Worm (Caenorhabditis elegans): ENCODE measurements around the gene col-115.

Gene col-115

DNA sequence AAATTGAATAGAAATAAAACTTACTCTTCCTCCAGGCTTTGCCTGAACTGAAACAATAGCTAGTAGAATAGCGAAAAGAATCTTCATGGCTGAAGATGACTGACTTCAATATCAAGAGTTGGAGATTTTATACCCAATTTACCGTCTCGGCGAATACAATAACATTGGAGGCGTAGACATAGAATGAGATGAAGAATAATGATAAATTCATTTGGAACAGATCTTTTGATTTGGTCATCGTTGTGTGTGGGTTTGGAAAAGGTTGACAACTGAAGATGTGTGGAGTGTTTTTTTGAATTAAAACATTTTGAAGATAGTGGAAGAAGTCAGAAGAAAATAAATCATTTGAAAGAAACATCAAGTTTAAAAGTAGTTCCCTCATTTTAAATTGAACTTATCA, 12.3 kb upstream of the col-115 start, which contains the start of gene F57H12.6:
TSS of gene F57H12.6 (minus strand) at position 101 of the 400 bp plus-strand sequence.
- TF ChIP-seq ceh-8 (GFP tag; optimal IDR thresholded peaks at IDR 0.05) (no peak), lin-35 (GFP tag; optimal IDR thresholded peaks at IDR 0.05) (no peak), elt-2 (tag; optimal IDR thresholded peaks at IDR 0.05) (no peak), ztf-11 (tag; optimal IDR thresholded peaks at IDR 0.05) (no peak), lir-3 (tag; optimal IDR thresholded peaks at IDR 0.05; ENCODE audit: poor library complexity) (no peak), ceh-88 (GFP tag; IDR thresholded peaks at IDR 0.05) (no peak), sptf-1 (tag; optimal IDR thresholded peaks at IDR 0.05) (no peak), ztf-4 (tag; optimal IDR thresholded peaks at IDR 0.05) (no peak), nhr-28 (tag; optimal IDR thresholded peaks at IDR 0.05) (no peak), nhr-12 (tag; optimal IDR thresholded peaks at IDR 0.05) (no peak)

DNA sequence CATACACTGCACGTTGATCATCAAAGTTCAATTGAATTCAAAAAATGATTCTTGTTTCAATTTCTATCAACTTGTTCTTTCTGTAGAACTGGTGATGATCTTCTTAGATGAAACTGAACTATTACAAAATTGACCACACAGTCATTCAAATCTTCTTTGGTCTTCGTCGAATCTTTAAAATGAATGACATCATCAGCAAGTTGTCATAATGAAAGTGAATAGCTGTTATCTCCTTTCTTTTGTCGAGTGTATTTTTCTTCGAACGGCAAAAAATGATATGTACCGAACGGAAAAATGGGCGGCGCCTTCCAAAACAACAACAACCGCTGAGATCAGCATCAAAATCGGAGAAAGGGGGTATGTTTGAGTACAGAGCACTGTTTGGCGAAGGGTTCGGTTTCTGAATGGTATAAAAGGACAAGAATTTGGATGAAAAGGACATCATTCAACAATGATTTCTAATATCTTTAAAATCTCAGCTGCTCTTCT, 11.0 kb upstream of the col-115 start, which contains the start of gene ora-1:
TSS of gene ora-1 (plus strand) at position 439 of the 489 bp plus-strand sequence.
- TF ChIP-seq blmp-1 (tag; optimal IDR thresholded peaks at IDR 0.05) (peak; percentile 62), dpl-1 (GFP tag; optimal IDR thresholded peaks at IDR 0.05) (no peak)

DNA sequence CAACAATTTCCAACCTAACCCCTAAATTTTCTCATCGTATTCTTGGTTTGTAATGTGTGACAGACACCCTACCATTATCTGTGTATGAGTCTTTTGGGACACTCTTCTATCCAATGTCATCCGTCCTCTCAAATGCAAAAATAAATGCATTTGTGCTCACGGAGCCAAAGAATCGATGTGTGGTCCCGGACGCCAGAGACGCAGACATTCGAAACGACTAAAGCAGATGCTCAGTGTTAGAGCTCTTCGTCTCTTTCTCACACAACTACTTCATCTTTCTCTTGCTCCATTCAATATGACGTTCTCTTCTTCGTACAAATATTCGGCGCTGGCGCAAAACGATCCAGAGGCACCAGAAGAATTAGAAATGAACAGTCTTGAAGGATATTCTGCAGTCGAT, 8.9 kb upstream of the col-115 start, which contains the start of gene unc-24:
TSS of gene unc-24 (plus strand) at position 283 of the 400 bp plus-strand sequence.
- peak; percentile 39 for TF ChIP-seq dsc-1 (tag; optimal IDR thresholded peaks at IDR 0.05)
- TF ChIP-seq dpl-1 (GFP tag; optimal IDR thresholded peaks at IDR 0.05) = peak in 1 of 3 experiments; percentile 12
- no peak for TF ChIP-seq snpc-4 (tag; optimal IDR thresholded peaks at IDR 0.05)
- TF ChIP-seq ceh-82 (tag; optimal IDR thresholded peaks at IDR 0.05) = peak in 1 of 3 experiments; percentile 59
- TF ChIP-seq lin-14 (GFP tag; optimal IDR thresholded peaks at IDR 0.05) = peak; percentile 80
- TF ChIP-seq tlp-1 (tag; optimal IDR thresholded peaks at IDR 0.05) = no peak
- peak; percentile 39 for TF ChIP-seq unc-86 (tag; optimal IDR thresholded peaks at IDR 0.05)
- TF ChIP-seq nhr-11 (tag; optimal IDR thresholded peaks at IDR 0.05) = no peak
- peak in 1 of 2 experiments; percentile 20 for TF ChIP-seq efl-1 (optimal IDR thresholded peaks at IDR 0.05)
- no peak for TF ChIP-seq efl-1 (GFP tag; optimal IDR thresholded peaks at IDR 0.05 in 1 of 2)

DNA sequence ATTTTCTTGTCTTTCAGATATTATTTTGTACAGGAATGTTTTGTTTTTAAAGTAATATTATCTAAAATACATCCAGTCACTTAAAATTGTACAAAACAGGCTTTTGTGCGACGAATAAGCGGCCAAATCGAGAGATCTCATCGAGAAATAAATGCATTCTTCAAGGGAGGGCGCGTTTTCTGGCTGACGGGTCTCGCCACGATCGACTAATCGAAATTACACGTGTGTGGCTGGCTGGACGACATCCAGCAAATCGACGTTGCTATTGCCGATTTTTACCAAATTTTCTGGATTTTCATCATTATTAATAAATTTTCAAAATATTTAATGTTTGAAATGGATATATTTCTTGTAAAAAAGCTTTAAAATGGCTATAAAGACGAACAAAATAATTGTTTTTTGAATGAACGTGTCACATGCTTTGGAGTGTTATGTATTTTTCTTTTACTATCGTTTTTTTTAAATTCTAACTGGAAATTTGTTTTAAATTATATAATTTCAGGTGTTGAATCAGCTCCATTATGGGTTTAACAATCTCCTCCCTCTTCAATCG, 6.4 kb upstream of the col-115 start, which contains the start of gene arf-5:
TSS of gene arf-5 (plus strand) at position 503 of the 553 bp plus-strand sequence.
- no peak for TF ChIP-seq nhr-90 (tag; optimal IDR thresholded peaks at IDR 0.05; ENCODE audit: poor library complexity)
- no peak for TF ChIP-seq snpc-4 (tag; optimal IDR thresholded peaks at IDR 0.05)
- TF ChIP-seq nhr-11 (tag; optimal IDR thresholded peaks at IDR 0.05) = no peak
- no peak for TF ChIP-seq vab-15 (tag; optimal IDR thresholded peaks at IDR 0.05)
- no peak for TF ChIP-seq egl-27 (tag; optimal IDR thresholded peaks at IDR 0.05)
- TF ChIP-seq dsc-1 (tag; optimal IDR thresholded peaks at IDR 0.05) = no peak
- TF ChIP-seq ama-1 (optimal IDR thresholded peaks at IDR 0.05) = no peak
- no peak for TF ChIP-seq tbx-2 (tag; optimal IDR thresholded peaks at IDR 0.05)
- no peak for TF ChIP-seq pag-3 (tag; optimal IDR thresholded peaks at IDR 0.05; ENCODE audit: borderline replicate concordance, insufficient read depth)
- TF ChIP-seq aly-2 (tag; optimal IDR thresholded peaks at IDR 0.05) = no peak
- no peak for TF ChIP-seq C04F5.9 (tag; optimal IDR thresholded peaks at IDR 0.05)
- TF ChIP-seq jun-1 (tag; optimal IDR thresholded peaks at IDR 0.05) = no peak
- no peak for TF ChIP-seq ceh-8 (GFP tag; optimal IDR thresholded peaks at IDR 0.05)
- no peak for TF ChIP-seq lin-13 (GFP tag; optimal IDR thresholded peaks at IDR 0.05)
- TF ChIP-seq lir-3 (tag; optimal IDR thresholded peaks at IDR 0.05; ENCODE audit: poor library complexity) = no peak
- no peak for TF ChIP-seq nhr-20 (tag; optimal IDR thresholded peaks at IDR 0.05)
- no peak for TF ChIP-seq mab-9 (GFP tag; IDR thresholded peaks at IDR 0.05)
- no peak for TF ChIP-seq nhr-28 (tag; optimal IDR thresholded peaks at IDR 0.05)
- TF ChIP-seq rnt-1 (tag; optimal IDR thresholded peaks at IDR 0.05) = no peak
- TF ChIP-seq C34B4.2 (tag; optimal IDR thresholded peaks at IDR 0.05) = no peak
- TF ChIP-seq dpl-1 (GFP tag; optimal IDR thresholded peaks at IDR 0.05) = peak in 2 of 3 experiments; percentile 11 to 42
- TF ChIP-seq fkh-8 (tag; optimal IDR thresholded peaks at IDR 0.05) = no peak
- TF ChIP-seq swsn-7 (tag; optimal IDR thresholded peaks at IDR 0.05) = no peak
- no peak for TF ChIP-seq Y116A8C.19 (tag; optimal IDR thresholded peaks at IDR 0.05; ENCODE audit: borderline replicate concordance)
- no peak for TF ChIP-seq fkh-4 (tag; optimal IDR thresholded peaks at IDR 0.05; ENCODE audit: borderline replicate concordance)
- no peak for TF ChIP-seq ceh-63 (GFP tag; optimal IDR thresholded peaks at IDR 0.05)
- TF ChIP-seq zip-4 (GFP tag; optimal IDR thresholded peaks at IDR 0.05) = no peak
- no peak for TF ChIP-seq isw-1 (GFP tag; IDR thresholded peaks at IDR 0.05)
- TF ChIP-seq nhr-85 (tag) = no peak
- no peak for TF ChIP-seq tlp-1 (tag; optimal IDR thresholded peaks at IDR 0.05)
- TF ChIP-seq ces-1 (GFP tag; optimal IDR thresholded peaks at IDR 0.05) = no peak
- no peak for TF ChIP-seq aha-1 (tag; optimal IDR thresholded peaks at IDR 0.05)
